Worm (Caenorhabditis elegans): Measurements from ENCODE around the gene T27A10.2.

ce11 chrX:3581813-3582212 lies 3.9 kb upstream of the T27A10.2 start:
- TF ChIP-seq elt-3 (tag; optimal IDR thresholded peaks at IDR 0.05) (no peak), nhr-77 (tag; optimal IDR thresholded peaks at IDR 0.05) (no peak), unc-39 (tag; optimal IDR thresholded peaks at IDR 0.05) (no peak), tbx-2 (tag; optimal IDR thresholded peaks at IDR 0.05) (no peak), egl-27 (tag; optimal IDR thresholded peaks at IDR 0.05) (no peak), jun-1 (tag; optimal IDR thresholded peaks at IDR 0.05) (no peak), ZK546.5 (tag; optimal IDR thresholded peaks at IDR 0.05) (no peak), nhr-43 (tag; optimal IDR thresholded peaks at IDR 0.05; ENCODE audit: poor library complexity, severe bottlenecking) (no peak), unc-62 (GFP tag; optimal IDR thresholded peaks at IDR 0.05) (no peak), elt-1 (tag; optimal IDR thresholded peaks at IDR 0.05) (no peak), ama-1 (optimal IDR thresholded peaks at IDR 0.05) (no peak), pha-4 (tag; optimal IDR thresholded peaks at IDR 0.05) (no peak), zag-1 (tag; optimal IDR thresholded peaks at IDR 0.05) (no peak)
